Worm (Caenorhabditis elegans) whole organism, L4 larva: ENCODE results near the gene srlf-2.

Experiments
- D1046.2 ChIP-seq: fragments of 200-800 bp; sonication (Bioruptor generic); IDR thresholded peaks from 2 replicates; pipeline ENCODE4 v1.3.6; 2022; ENCODE audit warnings: missing genetic modification characterization, missing compliant biosample characterization
- F49E8.2 ChIP-seq: sonication (generic microtip); optimal IDR thresholded peaks from 2 replicates; lab custom pipeline; 2016; ENCODE audit warnings: missing compliant biosample characterization, mild to moderate bottlenecking, missing genetic modification characterization, borderline replicate concordance
- Y48G9A.11 ChIP-seq: fragments of 200-800 bp; sonication (Bioruptor generic); IDR thresholded peaks from 2 replicates; pipeline ENCODE4 v1.3.6; 2022; ENCODE audit warnings: missing genetic modification reagents, missing genetic modification characterization, missing compliant biosample characterization
- ZK546.5 ChIP-seq, 2 experiments: sonication (generic microtip); optimal IDR thresholded peaks; 2 replicates each; lab custom pipeline; 2017; ENCODE audit warnings: missing biosample characterization in 2 of 2, missing genetic modification characterization in 2 of 2
- aha-1 ChIP-seq: fragments of 150-350 bp; peaks from one replicate; lab custom pipeline; 2014; ENCODE audit warnings: missing biosample characterization, missing genetic modification characterization
- ama-1 ChIP-seq: fragments of 150-350 bp; optimal IDR thresholded peaks from 2 replicates; lab custom pipeline; 2014; ENCODE audit warnings: inconsistent platforms, mixed read lengths
- attf-4 ChIP-seq: sonication (generic microtip); optimal IDR thresholded peaks from 3 replicates; lab custom pipeline; 2017; ENCODE audit warnings: missing biosample characterization, missing genetic modification characterization
- ceh-20 ChIP-seq: fragments of 200-800 bp; sonication (Bioruptor generic); IDR thresholded peaks from 2 replicates; pipeline ENCODE4 v1.3.6; 2022; ENCODE audit warnings: missing genetic modification reagents, missing genetic modification characterization, missing compliant biosample characterization
- ceh-44 ChIP-seq: fragments of 200-800 bp; sonication (Bioruptor generic); IDR thresholded peaks from 2 replicates; pipeline ENCODE4 v1.3.6; 2022; ENCODE audit warnings: missing genetic modification reagents, missing genetic modification characterization, missing compliant biosample characterization
- ces-1 ChIP-seq: fragments of 150-350 bp; sonication (generic microtip); optimal IDR thresholded peaks from 4 replicates; lab custom pipeline; 2014; ENCODE audit warnings: missing biosample characterization, missing genetic modification reagents, missing genetic modification characterization
- cey-2 ChIP-seq: sonication (generic microtip); optimal IDR thresholded peaks from 3 replicates; lab custom pipeline; 2017; ENCODE audit warnings: missing genetic modification characterization, mild to moderate bottlenecking, missing compliant biosample characterization, antibody characterized with exemption, borderline replicate concordance; ENCODE audit not compliant: insufficient read depth
- daf-12 ChIP-seq: fragments of 150-350 bp; optimal IDR thresholded peaks from 2 replicates; lab custom pipeline; 2014; ENCODE audit warnings: missing biosample characterization, missing genetic modification reagents, missing genetic modification characterization
- daf-16 ChIP-seq, 3 experiments: sonication (generic microtip); optimal IDR thresholded peaks; 2 replicates each; lab custom pipeline; 2016 to 2017; ENCODE audit warnings: missing genetic modification characterization in 3 of 3, missing genetic modification reagents in 3 of 3, mild to moderate bottlenecking in 2 of 3, missing compliant biosample characterization in 2 of 3, missing biosample characterization in 1 of 3, moderate library complexity in 1 of 3
- dmd-9 ChIP-seq: fragments of 200-800 bp; sonication (Bioruptor generic); IDR thresholded peaks from 2 replicates; pipeline ENCODE4 v1.3.6; 2022; ENCODE audit warnings: missing genetic modification reagents, missing genetic modification characterization, missing compliant biosample characterization
- dpl-1 ChIP-seq: fragments of 150-350 bp; optimal IDR thresholded peaks from 2 replicates; lab custom pipeline; 2014; ENCODE audit warnings: missing biosample characterization, missing genetic modification reagents, missing genetic modification characterization
- duxl-1 ChIP-seq: sonication (generic microtip); optimal IDR thresholded peaks from 2 replicates; lab custom pipeline; 2016; ENCODE audit warnings: mild to moderate bottlenecking, missing genetic modification characterization, moderate library complexity, missing compliant biosample characterization; ENCODE audit not compliant: poor library complexity
- dve-1 ChIP-seq: sonication (generic microtip); optimal IDR thresholded peaks from 2 replicates; lab custom pipeline; 2017; ENCODE audit warnings: antibody characterized with exemption, mild to moderate bottlenecking, missing genetic modification characterization, missing compliant biosample characterization; ENCODE audit not compliant: insufficient read depth
- egl-43 ChIP-seq: fragments of 200-800 bp; sonication (Bioruptor generic); IDR thresholded peaks from 2 replicates; pipeline ENCODE4 v1.3.6; 2022; ENCODE audit warnings: missing genetic modification reagents, missing genetic modification characterization, missing compliant biosample characterization
- fkh-10 ChIP-seq: fragments of 150-350 bp; optimal IDR thresholded peaks from 2 replicates; lab custom pipeline; 2014; ENCODE audit warnings: missing biosample characterization, missing genetic modification reagents, missing genetic modification characterization
- hlh-11 ChIP-seq: fragments of 200-800 bp; sonication (Bioruptor generic); optimal IDR thresholded peaks from 2 replicates; lab custom pipeline; 2018; ENCODE audit warnings: mild to moderate bottlenecking, missing genetic modification characterization, missing compliant biosample characterization
- hlh-30 ChIP-seq: sonication (generic microtip); optimal IDR thresholded peaks from 2 replicates; lab custom pipeline; 2017; ENCODE audit warnings: antibody characterized with exemption, mild to moderate bottlenecking, missing genetic modification characterization, missing compliant biosample characterization; ENCODE audit not compliant: insufficient read depth
- hmg-1.1 ChIP-seq: fragments of 200-800 bp; sonication (Bioruptor generic); IDR thresholded peaks from 2 replicates; pipeline ENCODE4 v1.3.6; 2022; ENCODE audit warnings: missing genetic modification reagents, missing genetic modification characterization, missing compliant biosample characterization
- lin-1 ChIP-seq: fragments of 200-800 bp; sonication (Bioruptor generic); IDR thresholded peaks from 2 replicates; pipeline ENCODE4 v1.3.6; 2022; ENCODE audit warnings: missing genetic modification reagents, missing genetic modification characterization, missing compliant biosample characterization
- lin-38 ChIP-seq: fragments of 200-800 bp; sonication (Bioruptor generic); IDR thresholded peaks from 2 replicates; pipeline ENCODE4 v1.3.6; 2022; ENCODE audit warnings: missing genetic modification reagents, missing genetic modification characterization, missing compliant biosample characterization
- lsy-2 ChIP-seq, 2 experiments: fragments of 150-350 bp in 1 of 2; sonication (generic microtip) in 1 of 2; optimal IDR thresholded peaks; 2 replicates each; lab custom pipeline; 2014 to 2017; ENCODE audit warnings: missing biosample characterization in 2 of 2, missing genetic modification characterization in 2 of 2
- madf-9 ChIP-seq: fragments of 200-800 bp; sonication (Bioruptor generic); conservative IDR thresholded peaks from 2 replicates; pipeline ENCODE4 v1.3.6; 2022; ENCODE audit warnings: missing genetic modification reagents, missing genetic modification characterization, missing compliant biosample characterization
- mdl-1 ChIP-seq, 2 experiments: fragments of 150-350 bp in 1 of 2; sonication (generic microtip) in 1 of 2; optimal IDR thresholded peaks; 2 replicates each; lab custom pipeline; 2014 to 2017; ENCODE audit warnings: missing biosample characterization in 2 of 2, missing genetic modification characterization in 2 of 2
- mdt-29 ChIP-seq: fragments of 200-800 bp; sonication (Bioruptor generic); IDR thresholded peaks from 2 replicates; pipeline ENCODE4 v1.3.6; 2022; ENCODE audit warnings: missing genetic modification reagents, missing genetic modification characterization, missing compliant biosample characterization
- mep-1 ChIP-seq: fragments of 150-350 bp; sonication (generic microtip); optimal IDR thresholded peaks from 3 replicates; lab custom pipeline; 2014; ENCODE audit warnings: missing biosample characterization, missing genetic modification characterization
- mxl-2 ChIP-seq: fragments of 200-800 bp; sonication (Bioruptor generic); conservative IDR thresholded peaks from 2 replicates; pipeline ENCODE4 v1.3.6; 2022; ENCODE audit warnings: missing genetic modification reagents, missing genetic modification characterization, missing compliant biosample characterization
- nhr-10 ChIP-seq: fragments of 150-350 bp; optimal IDR thresholded peaks from 2 replicates; lab custom pipeline; 2014; ENCODE audit warnings: missing biosample characterization, missing genetic modification characterization
- nhr-77 ChIP-seq: fragments of 150-350 bp; optimal IDR thresholded peaks from 2 replicates; lab custom pipeline; 2014; ENCODE audit warnings: missing biosample characterization, missing genetic modification characterization
- set-16 ChIP-seq: fragments of 200-800 bp; sonication (Bioruptor generic); IDR thresholded peaks from 2 replicates; pipeline ENCODE4 v1.3.6; 2022; ENCODE audit warnings: missing genetic modification reagents, missing genetic modification characterization, missing compliant biosample characterization
- spr-1 ChIP-seq: sonication (generic microtip); optimal IDR thresholded peaks from 2 replicates; lab custom pipeline; 2016; ENCODE audit warnings: mild to moderate bottlenecking, missing genetic modification characterization, missing compliant biosample characterization
- unc-130 ChIP-seq: sonication (generic microtip); optimal IDR thresholded peaks from 2 replicates; lab custom pipeline; 2016; ENCODE audit warnings: missing genetic modification reagents, missing genetic modification characterization, missing compliant biosample characterization
- zip-11 ChIP-seq: fragments of 200-800 bp; sonication (Bioruptor generic); IDR thresholded peaks from 2 replicates; pipeline ENCODE4 v1.3.6; 2022; ENCODE audit warnings: missing genetic modification characterization, missing compliant biosample characterization
- ztf-7 ChIP-seq: fragments of 150-350 bp; optimal IDR thresholded peaks from 2 replicates; lab custom pipeline; 2014; ENCODE audit warnings: missing biosample characterization, missing genetic modification characterization

srlf-2 gene

ce11 chrIV:8511056-8511455 lies 21.0 kb downstream of the srlf-2 start, which contains the start of gene mes-6:
Gene mes-6 (plus strand): TSS chrIV:8511284.
- no peak for TF ChIP-seq spr-1 (tag; lab: Kevin White, UChicago)
- TF ChIP-seq mdl-1 (tag; optimal IDR thresholded peaks at IDR 0.05; lab: Kevin White, UChicago): no peak
- TF ChIP-seq lsy-2 (tag; optimal IDR thresholded peaks at IDR 0.05; lab: Kevin White, UChicago): peak in 1 of 2 experiments; percentile 78
- peak; percentile 44 for TF ChIP-seq lin-38
- TF ChIP-seq D1046.2 (GFP tag; lab: Robert Waterston, UW): no peak
- no peak for TF ChIP-seq daf-12 (tag; lab: Kevin White, UChicago)
- no peak for TF ChIP-seq ceh-20 (GFP tag; lab: Robert Waterston, UW)
- peak; percentile 20 for TF ChIP-seq aha-1 (tag; lab: Kevin White, UChicago)
- no peak for TF ChIP-seq attf-4 (tag; lab: Kevin White, UChicago)
- TF ChIP-seq fkh-10 (GFP tag; lab: Kevin White, UChicago): peak; percentile 20
- TF ChIP-seq ZK546.5 (tag; optimal IDR thresholded peaks at IDR 0.05; lab: Kevin White, UChicago): no peak
- no peak for TF ChIP-seq daf-16 (GFP tag; optimal IDR thresholded peaks at IDR 0.05; lab: Kevin White, UChicago)
- TF ChIP-seq daf-16 (tag; optimal IDR thresholded peaks at IDR 0.05; lab: Kevin White, UChicago): peak; percentile 29
- peak; percentile 84 for TF ChIP-seq dpl-1 (GFP tag; lab: Kevin White, UChicago)
- TF ChIP-seq mep-1 (tag; lab: Kevin White, UChicago): peak; percentile 46
- peak; percentile 58 for TF ChIP-seq ces-1 (GFP tag; lab: Kevin White, UChicago)
- TF ChIP-seq lin-1: no peak
- TF ChIP-seq nhr-10: no peak
- peak; percentile 24 for TF ChIP-seq dve-1 (tag; lab: Kevin White, UChicago)
- peak; percentile 57 for TF ChIP-seq hlh-30 (tag; lab: Kevin White, UChicago)
- TF ChIP-seq hlh-11 (tag; lab: Kevin White, UChicago): no peak
- no peak for TF ChIP-seq Y48G9A.11 (GFP tag; lab: Robert Waterston, UW)
- TF ChIP-seq hmg-1.1: 0 out of 2 replicates have a peak, but pooled peaks have one; percentile 12
- no peak for TF ChIP-seq mdt-29 (GFP tag; lab: Robert Waterston, UW)
- peak; percentile 39 for TF ChIP-seq unc-130 (GFP tag; lab: Kevin White, UChicago)
- TF ChIP-seq, all 104 proteins: peak for 12

ce11 chrIV:8512679-8513078 lies 22.7 kb downstream of the srlf-2 start, which contains the start of gene C09G4.4:
Gene C09G4.4 (plus strand): TSS chrIV:8512979.
- TF ChIP-seq mdl-1 (tag; optimal IDR thresholded peaks at IDR 0.05; lab: Kevin White, UChicago) (no peak), ceh-44 (GFP tag; lab: Robert Waterston, UW) (no peak), duxl-1 (no peak), unc-130 (GFP tag; lab: Kevin White, UChicago) (no peak), cey-2 (tag; lab: Kevin White, UChicago) (no peak), ama-1 (lab: Kevin White, UChicago) (no peak), ztf-7 (tag; lab: Kevin White, UChicago) (no peak), set-16 (GFP tag; lab: Robert Waterston, UW) (no peak), dmd-9 (GFP tag; lab: Robert Waterston, UW) (no peak), egl-43 (no peak), mxl-2 (GFP tag; lab: Robert Waterston, UW) (no peak), madf-9 (GFP tag; lab: Robert Waterston, UW) (no peak), lin-38 (no peak), F49E8.2 (tag; lab: Kevin White, UChicago) (no peak), nhr-77 (tag; lab: Kevin White, UChicago) (no peak), Y48G9A.11 (GFP tag; lab: Robert Waterston, UW) (no peak), ZK546.5 (tag; optimal IDR thresholded peaks at IDR 0.05; lab: Kevin White, UChicago) (no peak), zip-11 (no peak)
